Worm (Caenorhabditis elegans): ENCODE results near the gene Y24D9B.1.
A peak's percentile ranks its signal among the peaks of the same experiment; 100 is the strongest.

Gene Y24D9B.1

ce11 chrIV:4316813-4317408 lies at the start of gene Y24D9B.1:
Y24D9B.1 (plus strand) TSS chrIV:4317358.
- no peak for TF ChIP-seq blmp-1 (tag; optimal IDR thresholded peaks at IDR 0.05; ENCODE audit: insufficient read depth)
- no peak for TF ChIP-seq mbf-1 (tag; optimal IDR thresholded peaks at IDR 0.05)
- no peak for TF ChIP-seq ztf-4 (tag; optimal IDR thresholded peaks at IDR 0.05)
- TF ChIP-seq sma-9 (GFP tag; optimal IDR thresholded peaks at IDR 0.05) = no peak
- TF ChIP-seq sma-9 (tag; optimal IDR thresholded peaks at IDR 0.05) = no peak
- TF ChIP-seq nhr-25 (tag; optimal IDR thresholded peaks at IDR 0.05) = no peak
- no peak for TF ChIP-seq egl-27 (tag; optimal IDR thresholded peaks at IDR 0.05)
- TF ChIP-seq nhr-11 (tag; optimal IDR thresholded peaks at IDR 0.05) = no peak
- TF ChIP-seq peb-1 (tag; optimal IDR thresholded peaks at IDR 0.05) = no peak
- TF ChIP-seq unc-55 (GFP tag; optimal IDR thresholded peaks at IDR 0.05) = no peak
- no peak for TF ChIP-seq alr-1 (tag; optimal IDR thresholded peaks at IDR 0.05)
- no peak for TF ChIP-seq lin-13 (GFP tag; optimal IDR thresholded peaks at IDR 0.05)
- no peak for TF ChIP-seq nhr-10 (tag; optimal IDR thresholded peaks at IDR 0.05)
- TF ChIP-seq ama-1 (optimal IDR thresholded peaks at IDR 0.05) = no peak
- no peak for TF ChIP-seq nhr-129 (tag; optimal IDR thresholded peaks at IDR 0.05)
- no peak for TF ChIP-seq fos-1 (tag; optimal IDR thresholded peaks at IDR 0.05)
- no peak for TF ChIP-seq Y55F3AM.14 (GFP tag; optimal IDR thresholded peaks at IDR 0.05)
- TF ChIP-seq nhr-6 (tag; optimal IDR thresholded peaks at IDR 0.05) = no peak
- no peak for TF ChIP-seq lin-11 (tag; optimal IDR thresholded peaks at IDR 0.05)
- TF ChIP-seq R02D3.7 (tag; optimal IDR thresholded peaks at IDR 0.05) = no peak

- TF ChIP-seq blmp-1 (tag; optimal IDR thresholded peaks at IDR 0.05; ENCODE audit: insufficient read depth) (no peak), Y55F3AM.14 (GFP tag; optimal IDR thresholded peaks at IDR 0.05) (no peak)
Observed at ce11 chrIV:4269308-4269707, 47.9 kb upstream of the Y24D9B.1 start, which contains the start of gene F36A4.3. F36A4.3 (plus strand) TSS chrIV:4269608.

- no peak for TF ChIP-seq elt-1 (tag; optimal IDR thresholded peaks at IDR 0.05)
- TF ChIP-seq ztf-1 (GFP tag; conservative IDR thresholded peaks at IDR 0.05) = no peak
- TF ChIP-seq R02D3.7 (tag; optimal IDR thresholded peaks at IDR 0.05) = no peak
- TF ChIP-seq nhr-12 (tag; optimal IDR thresholded peaks at IDR 0.05) = no peak
Observed at ce11 chrIV:4270925-4271324, 46.2 kb upstream of the Y24D9B.1 start, which contains the start of gene F36A4.2. F36A4.2 (plus strand) TSS chrIV:4271225.

- TF ChIP-seq nhr-12 (tag; optimal IDR thresholded peaks at IDR 0.05) (no peak), lin-39 (tag; optimal IDR thresholded peaks at IDR 0.05) (no peak), nhr-6 (tag; optimal IDR thresholded peaks at IDR 0.05) (no peak), blmp-1 (tag; optimal IDR thresholded peaks at IDR 0.05; ENCODE audit: insufficient read depth) (no peak)
Observed at ce11 chrIV:4272167-4272566, 45.0 kb upstream of the Y24D9B.1 start, which contains the start of gene F36A4.1. F36A4.1 (plus strand) TSS chrIV:4272467.

ce11 chrIV:4277694-4278093 lies 39.5 kb upstream of the Y24D9B.1 start, which contains the start of gene nhr-78:
nhr-78 (minus strand) TSS chrIV:4277875.
- TF ChIP-seq R02D3.7 (tag; optimal IDR thresholded peaks at IDR 0.05) = no peak
- peak; percentile 14 for TF ChIP-seq C34F6.9 (tag; optimal IDR thresholded peaks at IDR 0.05)
- TF ChIP-seq peb-1 (tag; optimal IDR thresholded peaks at IDR 0.05) = no peak
- TF ChIP-seq ztf-4 (tag; optimal IDR thresholded peaks at IDR 0.05) = no peak
- no peak for TF ChIP-seq unc-39 (tag; optimal IDR thresholded peaks at IDR 0.05)
- TF ChIP-seq lsy-2 (tag; optimal IDR thresholded peaks at IDR 0.05) = no peak
- TF ChIP-seq nhr-6 (tag; optimal IDR thresholded peaks at IDR 0.05) = no peak
- no peak for TF ChIP-seq nhr-21 (tag; optimal IDR thresholded peaks at IDR 0.05)
- TF ChIP-seq ama-1 (optimal IDR thresholded peaks at IDR 0.05) = no peak
- TF ChIP-seq lin-13 (GFP tag; optimal IDR thresholded peaks at IDR 0.05) = no peak
- peak; percentile 5 for TF ChIP-seq sma-9 (GFP tag; optimal IDR thresholded peaks at IDR 0.05)
- no peak for TF ChIP-seq sma-9 (tag; optimal IDR thresholded peaks at IDR 0.05)
- peak; percentile 15 for TF ChIP-seq sma-3 (GFP tag; optimal IDR thresholded peaks at IDR 0.05)
- no peak for TF ChIP-seq sem-4 (tag; optimal IDR thresholded peaks at IDR 0.05)
- TF ChIP-seq F13H6.1 (tag; optimal IDR thresholded peaks at IDR 0.05) = peak; percentile 37
- TF ChIP-seq crh-2 (tag; optimal IDR thresholded peaks at IDR 0.05) = no peak
- no peak for TF ChIP-seq nhr-12 (tag; optimal IDR thresholded peaks at IDR 0.05)
- TF ChIP-seq dmd-4 (tag; optimal IDR thresholded peaks at IDR 0.05) = no peak
- TF ChIP-seq gmeb-1 (tag; optimal IDR thresholded peaks at IDR 0.05) = peak; percentile 40
- TF ChIP-seq snpc-4 (tag; optimal IDR thresholded peaks at IDR 0.05) = no peak
- TF ChIP-seq nhr-11 (tag; optimal IDR thresholded peaks at IDR 0.05) = no peak
